Fruit fly (Drosophila melanogaster) whole organism, embryonic: Measurements from ENCODE around the gene CG10222.

Experiments
- Antp ChIP-seq: fragments of 200-800 bp; sonication (Bioruptor generic); optimal IDR thresholded peaks from 3 replicates; lab custom pipeline; 2016; ENCODE audit warnings: missing biosample characterization, missing genetic modification characterization
- Atf6 ChIP-seq: fragments of 200-800 bp; sonication (Bioruptor generic); IDR thresholded peaks from 2 replicates; pipeline ENCODE4 v1.3.6; 2022; ENCODE audit warnings: missing biosample characterization, missing genetic modification characterization
- CG10565 ChIP-seq: fragments of 200-800 bp; sonication (Bioruptor generic); optimal IDR thresholded peaks from 3 replicates; lab custom pipeline; 2016; ENCODE audit warnings: missing biosample characterization, mild to moderate bottlenecking, missing genetic modification characterization
- CG11504 ChIP-seq: fragments of 200-800 bp; sonication (Bioruptor generic); optimal IDR thresholded peaks from 3 replicates; lab custom pipeline; 2019; ENCODE audit warnings: missing biosample characterization, mild to moderate bottlenecking, missing genetic modification characterization, moderate library complexity
- CG11696 ChIP-seq: fragments of 200-800 bp; sonication (Bioruptor generic); IDR thresholded peaks from 2 replicates; pipeline ENCODE4 v1.3.6; 2022; ENCODE audit warnings: missing biosample characterization, missing genetic modification characterization
- CG12299 ChIP-seq: fragments of 200-800 bp; sonication (Bioruptor generic); optimal IDR thresholded peaks from 2 replicates; lab custom pipeline; 2018; ENCODE audit warnings: missing biosample characterization, mild to moderate bottlenecking, missing genetic modification characterization
- CG12391 ChIP-seq: fragments of 200-800 bp; sonication (Bioruptor generic); optimal IDR thresholded peaks from 3 replicates; lab custom pipeline; 2018; ENCODE audit warnings: missing biosample characterization, mild to moderate bottlenecking, missing genetic modification characterization, moderate library complexity
- CG13775 ChIP-seq: fragments of 200-800 bp; sonication (Bioruptor generic); optimal IDR thresholded peaks from 3 replicates; lab custom pipeline; 2017; ENCODE audit warnings: missing biosample characterization, mild to moderate bottlenecking, missing genetic modification characterization
- CG15514 ChIP-seq: fragments of 200-800 bp; sonication (Bioruptor generic); optimal IDR thresholded peaks from 3 replicates; lab custom pipeline; 2017; ENCODE audit warnings: missing biosample characterization, missing genetic modification characterization, mild to moderate bottlenecking, moderate library complexity, missing genetic modification reagents
- CG16863 ChIP-seq: fragments of 200-800 bp; sonication (Bioruptor generic); optimal IDR thresholded peaks from 3 replicates; lab custom pipeline; 2016; ENCODE audit warnings: missing biosample characterization, missing genetic modification characterization
- CG17359 ChIP-seq: fragments of 200-800 bp; sonication (Bioruptor generic); optimal IDR thresholded peaks from 3 replicates; lab custom pipeline; 2018; ENCODE audit warnings: missing biosample characterization, mild to moderate bottlenecking, missing genetic modification characterization, moderate library complexity
- CG17385 ChIP-seq: fragments of 200-800 bp; sonication (Bioruptor generic); optimal IDR thresholded peaks from 3 replicates; lab custom pipeline; 2018; ENCODE audit warnings: missing biosample characterization, mild to moderate bottlenecking, missing genetic modification characterization
- CG17829 ChIP-seq: fragments of 200-800 bp; optimal IDR thresholded peaks from 2 replicates; lab custom pipeline; 2019; ENCODE audit warnings: missing biosample characterization, mild to moderate bottlenecking, missing genetic modification characterization, moderate library complexity
- CG18262 ChIP-seq: fragments of 200-800 bp; optimal IDR thresholded peaks from 3 replicates; lab custom pipeline; 2019; ENCODE audit warnings: missing biosample characterization, mild to moderate bottlenecking, missing genetic modification characterization, moderate library complexity
- CG2889 ChIP-seq: fragments of 200-800 bp; sonication (Bioruptor generic); IDR thresholded peaks from 3 replicates; pipeline ENCODE4 v1.3.6; 2022; ENCODE audit warnings: missing biosample characterization, missing genetic modification characterization
- CG33557 ChIP-seq: fragments of 200-800 bp; sonication (Bioruptor generic); optimal IDR thresholded peaks from 2 replicates; lab custom pipeline; 2019; ENCODE audit warnings: missing biosample characterization, mild to moderate bottlenecking, missing genetic modification characterization, moderate library complexity
- CG4360 ChIP-seq: fragments of 200-800 bp; sonication (Bioruptor generic); IDR thresholded peaks from 2 replicates; pipeline ENCODE4 v1.3.6; 2022; ENCODE audit warnings: missing biosample characterization, missing genetic modification characterization
- CG6272 ChIP-seq: fragments of 200-800 bp; sonication (Bioruptor generic); IDR thresholded peaks from 2 replicates; pipeline ENCODE4 v1.3.6; 2022; ENCODE audit warnings: missing biosample characterization, missing genetic modification characterization
- CG6689 ChIP-seq: fragments of 200-800 bp; sonication (Bioruptor generic); IDR thresholded peaks from 2 replicates; pipeline ENCODE4 v1.3.6; 2022; ENCODE audit warnings: missing biosample characterization, missing genetic modification characterization
- CG6854 ChIP-seq: fragments of 200-800 bp; sonication (Bioruptor generic); optimal IDR thresholded peaks from 3 replicates; lab custom pipeline; 2017; ENCODE audit warnings: missing biosample characterization, mild to moderate bottlenecking, missing genetic modification characterization
- CG7786 ChIP-seq: fragments of 200-800 bp; sonication (Bioruptor generic); optimal IDR thresholded peaks from 2 replicates; lab custom pipeline; 2016; ENCODE audit warnings: missing biosample characterization, missing genetic modification characterization
- Deaf1 ChIP-seq: fragments of 200-800 bp; optimal IDR thresholded peaks from 3 replicates; lab custom pipeline; 2019; ENCODE audit warnings: missing biosample characterization, mild to moderate bottlenecking, missing genetic modification characterization, moderate library complexity
- Doc2 ChIP-seq: fragments of 200-800 bp; sonication (Bioruptor generic); IDR thresholded peaks from 2 replicates; pipeline ENCODE4 v1.3.6; 2022; ENCODE audit warnings: missing biosample characterization, missing genetic modification characterization
- E2f1 ChIP-seq: fragments of 200-800 bp; sonication (Bioruptor generic); IDR thresholded peaks from 2 replicates; pipeline ENCODE4 v1.3.6; 2022; ENCODE audit warnings: missing biosample characterization, missing genetic modification characterization
- Gsc ChIP-seq: fragments of 200-800 bp; sonication (Bioruptor generic); IDR thresholded peaks from 2 replicates; pipeline ENCODE4 v1.3.6; 2022; ENCODE audit warnings: missing biosample characterization, missing genetic modification characterization
- HmgZ ChIP-seq: fragments of 200-800 bp; sonication (Bioruptor generic); optimal IDR thresholded peaks from 2 replicates; lab custom pipeline; 2018; ENCODE audit warnings: missing biosample characterization, mild to moderate bottlenecking, missing genetic modification characterization
- MTF-1 ChIP-seq: fragments of 200-800 bp; sonication (Bioruptor generic); optimal IDR thresholded peaks from 2 replicates; lab custom pipeline; 2018; ENCODE audit warnings: missing biosample characterization, mild to moderate bottlenecking, missing genetic modification characterization, borderline replicate concordance
- Mad ChIP-seq: fragments of 200-800 bp; sonication (Bioruptor generic); optimal IDR thresholded peaks from 2 replicates; lab custom pipeline; 2016; ENCODE audit warnings: missing biosample characterization, missing genetic modification characterization
- NC2β ChIP-seq: fragments of 200-800 bp; sonication (Bioruptor generic); optimal IDR thresholded peaks from 2 replicates; lab custom pipeline; 2016; ENCODE audit warnings: missing biosample characterization, missing genetic modification characterization
- NFAT ChIP-seq: fragments of 200-800 bp; sonication (Bioruptor generic); IDR thresholded peaks from 2 replicates; pipeline ENCODE4 v1.3.6; 2022; ENCODE audit warnings: missing biosample characterization, missing genetic modification characterization
- NK7.1 ChIP-seq: fragments of 200-800 bp; sonication (Bioruptor generic); optimal IDR thresholded peaks from 3 replicates; lab custom pipeline; 2016; ENCODE audit warnings: missing biosample characterization, missing genetic modification characterization
- Optix ChIP-seq: fragments of 200-800 bp; sonication (Bioruptor generic); IDR thresholded peaks from 3 replicates; pipeline ENCODE4 v1.3.6; 2022; ENCODE audit warnings: missing biosample characterization, missing genetic modification characterization
- al ChIP-seq: fragments of 200-800 bp; sonication (Bioruptor generic); IDR thresholded peaks from 2 replicates; pipeline ENCODE4 v1.3.6; 2022; ENCODE audit warnings: missing biosample characterization, missing genetic modification characterization
- chif ChIP-seq, 2 experiments: fragments of 200-800 bp; sonication (Bioruptor generic); optimal IDR thresholded peaks; 3 replicates each; lab custom pipeline; 2016; ENCODE audit warnings: missing biosample characterization in 2 of 2, missing genetic modification characterization in 2 of 2
- croc ChIP-seq: fragments of 200-800 bp; sonication (Bioruptor generic); conservative IDR thresholded peaks from 3 replicates; pipeline ENCODE4 v1.3.6; 2022; ENCODE audit warnings: missing biosample characterization, missing genetic modification characterization
- danr ChIP-seq: fragments of 200-800 bp; sonication (Bioruptor generic); IDR thresholded peaks from 2 replicates; pipeline ENCODE4 v1.3.6; 2022; ENCODE audit warnings: missing biosample characterization, missing genetic modification characterization
- dati ChIP-seq: fragments of 200-800 bp; sonication (Bioruptor generic); IDR thresholded peaks from 2 replicates; pipeline ENCODE4 v1.3.6; 2022; ENCODE audit warnings: missing biosample characterization, missing genetic modification characterization
- gfzf ChIP-seq: fragments of 200-800 bp; sonication (Bioruptor generic); optimal IDR thresholded peaks from 2 replicates; lab custom pipeline; 2016; ENCODE audit warnings: missing biosample characterization, mild to moderate bottlenecking, missing genetic modification characterization, moderate library complexity
- grau ChIP-seq: fragments of 200-800 bp; optimal IDR thresholded peaks from 3 replicates; lab custom pipeline; 2019; ENCODE audit warnings: missing biosample characterization, mild to moderate bottlenecking, missing genetic modification characterization, moderate library complexity
- hb ChIP-seq: fragments of 200-800 bp; sonication (Bioruptor generic); IDR thresholded peaks from 3 replicates; pipeline ENCODE4 v1.3.6; 2022; ENCODE audit warnings: missing biosample characterization, missing genetic modification characterization; ENCODE audit not compliant: partially characterized antibody
- lilli ChIP-seq: fragments of 200-800 bp; sonication (Bioruptor generic); optimal IDR thresholded peaks from 3 replicates; lab custom pipeline; 2016; ENCODE audit warnings: missing biosample characterization, missing genetic modification characterization
- lov ChIP-seq, 2 experiments: fragments of 200-800 bp in 1 of 2; fragments of >200 bp in 1 of 2; sonication (Bioruptor generic) in 1 of 2; IDR thresholded peaks in 1 of 2; optimal IDR thresholded peaks in 1 of 2; 2 replicates in 1 of 2; 3 replicates in 1 of 2; pipeline versions ENCODE4 v1.3.6 to Lab custom; 2017 to 2022; ENCODE audit warnings: missing biosample characterization in 1 of 2, missing genetic modification characterization in 1 of 2
- luna ChIP-seq: fragments of 200-800 bp; sonication (Bioruptor generic); optimal IDR thresholded peaks from 2 replicates; lab custom pipeline; 2016; ENCODE audit warnings: missing biosample characterization, missing genetic modification characterization
- onecut ChIP-seq: fragments of 200-800 bp; sonication (Bioruptor generic); IDR thresholded peaks from 2 replicates; pipeline ENCODE4 v1.3.6; 2022; ENCODE audit warnings: missing biosample characterization, missing genetic modification characterization
- ranshi ChIP-seq: fragments of 200-800 bp; sonication (Bioruptor generic); IDR thresholded peaks from 2 replicates; pipeline ENCODE4 v1.3.6; 2022; ENCODE audit warnings: missing biosample characterization, missing genetic modification characterization
- sens ChIP-seq: fragments of 200-800 bp; sonication (Bioruptor generic); peaks from one replicate; lab custom pipeline; 2016; ENCODE audit warnings: missing biosample characterization, missing genetic modification characterization
- sna ChIP-seq: fragments of 200-800 bp; sonication (Bioruptor generic); IDR thresholded peaks from 2 replicates; pipeline ENCODE4 v1.3.6; 2022; ENCODE audit warnings: missing biosample characterization, missing genetic modification characterization; ENCODE audit not compliant: partially characterized antibody
- sug ChIP-seq: fragments of 200-800 bp; optimal IDR thresholded peaks from 2 replicates; lab custom pipeline; 2019; ENCODE audit warnings: missing biosample characterization, mild to moderate bottlenecking, missing genetic modification characterization, moderate library complexity
- tin ChIP-seq: fragments of 200-800 bp; sonication (Bioruptor generic); optimal IDR thresholded peaks from 3 replicates; lab custom pipeline; 2016; ENCODE audit warnings: missing biosample characterization, missing genetic modification characterization
- vnd ChIP-seq: fragments of 200-800 bp; sonication (Bioruptor generic); IDR thresholded peaks from 3 replicates; pipeline ENCODE4 v1.3.6; 2022; ENCODE audit warnings: missing biosample characterization, missing genetic modification characterization; ENCODE audit not compliant: partially characterized antibody

Gene CG10222

DNA sequence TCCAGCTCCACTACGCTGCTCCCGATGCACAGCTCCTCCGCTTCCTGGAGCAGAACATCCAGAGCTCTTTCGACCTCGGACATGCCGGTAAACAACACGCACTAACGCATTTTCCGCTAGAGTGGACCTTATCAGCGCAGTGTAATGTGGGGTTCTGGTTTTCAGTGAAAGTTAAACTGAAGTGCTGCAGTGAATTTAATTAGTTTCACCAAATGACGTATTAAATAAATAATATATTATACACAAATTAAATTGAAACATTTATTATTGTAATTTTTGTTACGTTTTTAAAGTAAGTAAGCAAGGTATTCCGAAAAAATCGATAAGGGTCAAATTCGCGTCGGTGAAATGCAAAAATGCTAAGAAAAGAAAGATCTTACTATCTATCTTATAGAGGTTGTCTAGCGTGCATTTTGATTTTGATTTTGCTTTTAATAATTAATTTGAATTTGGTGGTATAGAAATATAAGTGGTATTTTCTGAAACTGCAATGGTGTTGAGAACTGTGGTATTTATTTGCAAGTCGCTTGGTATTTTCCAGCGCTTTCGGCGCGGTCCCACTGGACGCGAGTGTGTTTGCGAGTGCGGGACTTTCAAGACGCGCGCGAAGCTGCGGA lies 38.0 kb upstream of the CG10222 start, which contains the start of the genes JMJD7 and CG10738 (continued):
- TF ChIP-seq CG11504 (peak; percentile 81), onecut (GFP tag; lab: Robert Waterston, UW) (peak; percentile 70), CG6689 (GFP tag; lab: Robert Waterston, UW) (peak; percentile 65), lov (optimal IDR thresholded peaks at IDR 0.05; lab: Kevin White, UChicago) (no peak), lov (GFP tag; IDR thresholded peaks at IDR 0.05; lab: Robert Waterston, UW) (peak; percentile 30; the same call in 1 of the 3 replicates), Doc2 (GFP tag; lab: Robert Waterston, UW) (no peak), CG2889 (GFP tag; lab: Robert Waterston, UW) (peak; percentile 42; the same call in 1 of the 3 replicates), Deaf1 (tag; lab: Kevin White, UChicago) (peak; percentile 33), CG12391 (tag; lab: Kevin White, UChicago) (peak; percentile 32), vnd (GFP tag; lab: Robert Waterston, UW) (no peak), CG18262 (tag; lab: Kevin White, UChicago) (peak; percentile 51), E2f1 (peak; percentile 61), Antp (GFP tag; lab: Kevin White, UChicago) (no peak), CG17385 (GFP tag; lab: Kevin White, UChicago) (no peak), al (GFP tag; lab: Robert Waterston, UW) (peak; percentile 61), dati (GFP tag; lab: Robert Waterston, UW) (peak; percentile 66; the same call in 1 of the 2 replicates), CG12299 (tag; lab: Kevin White, UChicago) (no peak), lilli (GFP tag; lab: Kevin White, UChicago) (peak; percentile 37), croc (GFP tag; lab: Robert Waterston, UW) (no peak; the same call in 2 of the 3 replicates), NK7.1 (GFP tag; lab: Kevin White, UChicago) (no peak), CG6854 (no peak), Gsc (GFP tag; lab: Robert Waterston, UW) (no peak), CG10565 (GFP tag; lab: Kevin White, UChicago) (no peak), danr (0 out of 2 replicates have a peak, but pooled peaks have one; percentile 30), sna (GFP tag; lab: Robert Waterston, UW) (no peak), MTF-1 (GFP tag; lab: Kevin White, UChicago) (peak; percentile 23), grau (tag; lab: Kevin White, UChicago) (peak; percentile 30), luna (GFP tag; lab: Kevin White, UChicago) (no peak), CG7786 (GFP tag; lab: Kevin White, UChicago) (no peak), HmgZ (peak; percentile 8), CG16863 (no peak), CG17829 (tag; lab: Kevin White, UChicago) (peak; percentile 40), ranshi (peak; percentile 75), sug (peak; percentile 80), CG11696 (GFP tag; lab: Robert Waterston, UW) (peak; percentile 52; the same call in 1 of the 2 replicates), CG6272 (peak; percentile 69; the same call in 1 of the 2 replicates), tin (GFP tag; lab: Kevin White, UChicago) (peak; percentile 87), CG4360 (GFP tag; lab: Robert Waterston, UW) (no peak), Optix (GFP tag; lab: Robert Waterston, UW) (peak; percentile 78), CG15514 (GFP tag; lab: Kevin White, UChicago) (peak; percentile 70), hb (GFP tag; lab: Robert Waterston, UW) (no peak), Atf6 (GFP tag; lab: Robert Waterston, UW) (peak; percentile 85), gfzf (GFP tag; lab: Kevin White, UChicago) (peak; percentile 87), sens (GFP tag; lab: Kevin White, UChicago) (peak; percentile 66), NC2β (GFP tag; lab: Kevin White, UChicago) (no peak), CG17359 (peak; percentile 56), chif (GFP tag; optimal IDR thresholded peaks at IDR 0.05; lab: Kevin White, UChicago) (no peak), NFAT (GFP tag; lab: Robert Waterston, UW) (peak; percentile 83), CG13775 (GFP tag; lab: Kevin White, UChicago) (peak; percentile 28), CG33557 (GFP tag; lab: Kevin White, UChicago) (no peak), Mad (GFP tag; lab: Kevin White, UChicago) (no peak)
